Fruit fly (Drosophila melanogaster) whole organism, embryonic: ENCODE data around the gene CG5687.

Experiments
- BEAF-32 ChIP-seq: fragments of 200-800 bp; sonication (Bioruptor generic); optimal IDR thresholded peaks from 3 replicates; lab custom pipeline; 2017; ENCODE audit warnings: missing biosample characterization, missing genetic modification characterization, mild to moderate bottlenecking, moderate library complexity, missing genetic modification reagents
- CG1024 ChIP-seq: fragments of 200-800 bp; sonication (Bioruptor generic); IDR thresholded peaks from 2 replicates; pipeline ENCODE4 v1.3.6; 2022; ENCODE audit warnings: missing biosample characterization, missing genetic modification characterization
- CG10565 ChIP-seq: fragments of 200-800 bp; sonication (Bioruptor generic); optimal IDR thresholded peaks from 3 replicates; lab custom pipeline; 2016; ENCODE audit warnings: missing biosample characterization, mild to moderate bottlenecking, missing genetic modification characterization
- CG10979 ChIP-seq: fragments of 200-800 bp; sonication (Bioruptor generic); optimal IDR thresholded peaks from 2 replicates; lab custom pipeline; 2018; ENCODE audit warnings: missing biosample characterization, mild to moderate bottlenecking, missing genetic modification characterization, moderate library complexity
- CG11456 ChIP-seq: fragments of 200-800 bp; sonication (Bioruptor generic); IDR thresholded peaks from 3 replicates; pipeline ENCODE4 v1.3.6; 2022; ENCODE audit warnings: missing biosample characterization, missing genetic modification characterization
- CG11560 ChIP-seq: fragments of 200-800 bp; sonication (Bioruptor generic); IDR thresholded peaks from 3 replicates; pipeline ENCODE4 v1.3.6; 2022; ENCODE audit warnings: missing biosample characterization, missing genetic modification characterization
- CG12391 ChIP-seq: fragments of 200-800 bp; sonication (Bioruptor generic); optimal IDR thresholded peaks from 3 replicates; lab custom pipeline; 2018; ENCODE audit warnings: missing biosample characterization, mild to moderate bottlenecking, missing genetic modification characterization, moderate library complexity
- CG15073 ChIP-seq: fragments of 200-800 bp; sonication (Bioruptor generic); optimal IDR thresholded peaks from 2 replicates; lab custom pipeline; 2016; ENCODE audit warnings: missing biosample characterization, missing genetic modification characterization
- CG16779 ChIP-seq: fragments of 200-800 bp; sonication (Bioruptor generic); IDR thresholded peaks from 2 replicates; pipeline ENCODE4 v1.3.6; 2022; ENCODE audit warnings: missing biosample characterization, missing genetic modification characterization
- CG16815 ChIP-seq: fragments of 200-800 bp; sonication (Bioruptor generic); optimal IDR thresholded peaks from 3 replicates; lab custom pipeline; 2017; ENCODE audit warnings: missing biosample characterization, mild to moderate bottlenecking, missing genetic modification characterization
- CG16863 ChIP-seq: fragments of 200-800 bp; sonication (Bioruptor generic); optimal IDR thresholded peaks from 3 replicates; lab custom pipeline; 2016; ENCODE audit warnings: missing biosample characterization, missing genetic modification characterization
- CG18476 ChIP-seq: fragments of 200-800 bp; sonication (Bioruptor generic); optimal IDR thresholded peaks from 2 replicates; lab custom pipeline; 2016; ENCODE audit warnings: missing biosample characterization, mild to moderate bottlenecking, missing genetic modification characterization
- CG18619 ChIP-seq: fragments of 200-800 bp; sonication (Bioruptor generic); optimal IDR thresholded peaks from 3 replicates; lab custom pipeline; 2017; ENCODE audit warnings: missing biosample characterization, mild to moderate bottlenecking, missing genetic modification characterization
- CG2202 ChIP-seq: fragments of 200-800 bp; sonication (Bioruptor generic); optimal IDR thresholded peaks from 2 replicates; lab custom pipeline; 2018; ENCODE audit warnings: missing biosample characterization, mild to moderate bottlenecking, missing genetic modification characterization
- CG30403 ChIP-seq: fragments of 200-800 bp; sonication (Bioruptor generic); optimal IDR thresholded peaks from 3 replicates; lab custom pipeline; 2016; ENCODE audit warnings: missing biosample characterization, missing genetic modification characterization
- CG32767 ChIP-seq: fragments of 200-800 bp; sonication (Bioruptor generic); IDR thresholded peaks from 2 replicates; pipeline ENCODE4 v1.3.6; 2022; ENCODE audit warnings: missing biosample characterization, missing genetic modification characterization
- CG3838 ChIP-seq: fragments of 200-800 bp; sonication (Bioruptor generic); optimal IDR thresholded peaks from 3 replicates; lab custom pipeline; 2016; ENCODE audit warnings: missing biosample characterization, missing genetic modification characterization
- CG3995 ChIP-seq: fragments of 200-800 bp; sonication (Bioruptor generic); optimal IDR thresholded peaks from 3 replicates; lab custom pipeline; 2016; ENCODE audit warnings: missing biosample characterization, missing genetic modification characterization
- CG4424 ChIP-seq: fragments of 200-800 bp; sonication (Bioruptor generic); optimal IDR thresholded peaks from 3 replicates; lab custom pipeline; 2016; ENCODE audit warnings: missing biosample characterization, missing genetic modification characterization
- CG6765 ChIP-seq: fragments of 200-800 bp; sonication (Bioruptor generic); optimal IDR thresholded peaks from 3 replicates; lab custom pipeline; 2017; ENCODE audit warnings: missing biosample characterization, mild to moderate bottlenecking, missing genetic modification characterization
- CG6813 ChIP-seq: fragments of 200-800 bp; sonication (Bioruptor generic); optimal IDR thresholded peaks from 2 replicates; lab custom pipeline; 2017; ENCODE audit warnings: missing biosample characterization, missing genetic modification characterization, mild to moderate bottlenecking, moderate library complexity, missing genetic modification reagents
- CG7357 ChIP-seq: fragments of 200-800 bp; sonication (Bioruptor generic); IDR thresholded peaks from 3 replicates; pipeline ENCODE4 v1.3.6; 2022; ENCODE audit warnings: missing biosample characterization, missing genetic modification characterization
- CG7372 ChIP-seq: fragments of 200-800 bp; sonication (Bioruptor generic); IDR thresholded peaks from 2 replicates; pipeline ENCODE4 v1.3.6; 2022; ENCODE audit warnings: missing biosample characterization, missing genetic modification characterization
- CG8281 ChIP-seq: fragments of 200-800 bp; sonication (Bioruptor generic); optimal IDR thresholded peaks from 2 replicates; lab custom pipeline; 2018; ENCODE audit warnings: missing biosample characterization, mild to moderate bottlenecking, missing genetic modification characterization, moderate library complexity
- CG8924 ChIP-seq: fragments of 200-800 bp; optimal IDR thresholded peaks from 3 replicates; lab custom pipeline; 2019; ENCODE audit warnings: missing biosample characterization, mild to moderate bottlenecking, missing genetic modification characterization, moderate library complexity
- CG9437 ChIP-seq: fragments of 200-800 bp; sonication (Bioruptor generic); optimal IDR thresholded peaks from 2 replicates; lab custom pipeline; 2018; ENCODE audit warnings: missing biosample characterization, mild to moderate bottlenecking, missing genetic modification characterization
- D ChIP-seq, 2 experiments: fragments of 200-800 bp in 1 of 2; fragments of >200 bp in 1 of 2; sonication (Bioruptor generic) in 1 of 2; optimal IDR thresholded peaks; 2 replicates in 1 of 2; 3 replicates in 1 of 2; lab custom pipeline; 2017; ENCODE audit warnings: mild to moderate bottlenecking in 1 of 2, missing biosample characterization in 1 of 2, missing genetic modification characterization in 1 of 2, missing genetic modification reagents in 1 of 2
- Dip2 ChIP-seq: fragments of 200-800 bp; sonication (Bioruptor generic); IDR thresholded peaks from 2 replicates; pipeline ENCODE4 v1.3.6; 2022; ENCODE audit warnings: missing biosample characterization, missing genetic modification characterization
- HLH3B ChIP-seq: fragments of 200-800 bp; sonication (Bioruptor generic); IDR thresholded peaks from 2 replicates; pipeline ENCODE4 v1.3.6; 2022; ENCODE audit warnings: missing biosample characterization, missing genetic modification characterization
- Hmr ChIP-seq: fragments of 200-800 bp; sonication (Bioruptor generic); optimal IDR thresholded peaks from 3 replicates; lab custom pipeline; 2017; ENCODE audit warnings: mild to moderate bottlenecking, missing biosample characterization, missing genetic modification reagents, missing genetic modification characterization
- MBD-R2 ChIP-seq: fragments of 200-800 bp; sonication (Bioruptor generic); IDR thresholded peaks from 2 replicates; pipeline ENCODE4 v1.3.6; 2022; ENCODE audit warnings: missing biosample characterization, missing genetic modification characterization
- Nf-YA ChIP-seq: fragments of 200-800 bp; sonication (Bioruptor generic); IDR thresholded peaks from 2 replicates; pipeline ENCODE4 v1.3.6; 2022; ENCODE audit warnings: missing biosample characterization, missing genetic modification characterization
- Pdp1 ChIP-seq, 2 experiments: fragments of 200-800 bp; sonication (Bioruptor generic); optimal IDR thresholded peaks; 3 replicates each; lab custom pipeline; 2016; ENCODE audit warnings: missing biosample characterization in 2 of 2, missing genetic modification characterization in 2 of 2, mild to moderate bottlenecking in 1 of 2, moderate library complexity in 1 of 2
- Poxn ChIP-seq: fragments of 200-800 bp; sonication (Bioruptor generic); IDR thresholded peaks from 2 replicates; pipeline ENCODE4 v1.3.6; 2022; ENCODE audit warnings: missing biosample characterization, missing genetic modification characterization
- Sry-β ChIP-seq: fragments of 200-800 bp; sonication (Bioruptor generic); optimal IDR thresholded peaks from 2 replicates; lab custom pipeline; 2018; ENCODE audit warnings: missing biosample characterization, mild to moderate bottlenecking, missing genetic modification characterization, moderate library complexity
- Sry-δ ChIP-seq: fragments of 200-800 bp; sonication (Bioruptor generic); optimal IDR thresholded peaks from 2 replicates; lab custom pipeline; 2016; ENCODE audit warnings: missing biosample characterization, missing genetic modification characterization
- chm ChIP-seq: fragments of 200-800 bp; sonication (Bioruptor generic); IDR thresholded peaks from 2 replicates; pipeline ENCODE4 v1.3.6; 2022; ENCODE audit warnings: missing biosample characterization, missing genetic modification characterization
- crp ChIP-seq, 2 experiments: fragments of 200-800 bp; sonication (Bioruptor generic); optimal IDR thresholded peaks; 2 replicates in 1 of 2; 3 replicates in 1 of 2; lab custom pipeline; 2017; ENCODE audit warnings: missing biosample characterization in 2 of 2, missing genetic modification characterization in 2 of 2, mild to moderate bottlenecking in 1 of 2, moderate library complexity in 1 of 2
- disco-r ChIP-seq: fragments of 200-800 bp; sonication (Bioruptor generic); optimal IDR thresholded peaks from 2 replicates; lab custom pipeline; 2016; ENCODE audit warnings: missing biosample characterization, missing genetic modification characterization
- gsb ChIP-seq: fragments of 200-800 bp; sonication (Bioruptor generic); IDR thresholded peaks from 2 replicates; pipeline ENCODE4 v1.3.6; 2022; ENCODE audit warnings: missing biosample characterization, missing genetic modification characterization
- insv ChIP-seq, 2 experiments: fragments of 200-800 bp; sonication (Bioruptor generic); optimal IDR thresholded peaks; 3 replicates each; lab custom pipeline; 2016 to 2018; ENCODE audit warnings: missing biosample characterization in 2 of 2, missing genetic modification characterization in 2 of 2
- pros ChIP-seq: fragments of 200-800 bp; sonication (Bioruptor generic); optimal IDR thresholded peaks from 3 replicates; lab custom pipeline; 2019; ENCODE audit warnings: missing biosample characterization, mild to moderate bottlenecking, missing genetic modification characterization, moderate library complexity
- repo ChIP-seq: fragments of 200-800 bp; sonication (Bioruptor generic); optimal IDR thresholded peaks from 2 replicates; lab custom pipeline; 2016; ENCODE audit warnings: missing biosample characterization, missing genetic modification characterization
- salm ChIP-seq: fragments of 200-800 bp; sonication (Bioruptor generic); optimal IDR thresholded peaks from 2 replicates; lab custom pipeline; 2018; ENCODE audit warnings: missing biosample characterization, mild to moderate bottlenecking, missing genetic modification characterization
- scrt ChIP-seq: fragments of 200-800 bp; sonication (Bioruptor generic); optimal IDR thresholded peaks from 2 replicates; lab custom pipeline; 2018; ENCODE audit warnings: missing biosample characterization, mild to moderate bottlenecking, missing genetic modification characterization, moderate library complexity
- sens-2 ChIP-seq: fragments of 200-800 bp; sonication (Bioruptor generic); IDR thresholded peaks from 2 replicates; pipeline ENCODE4 v1.3.6; 2022; ENCODE audit warnings: missing biosample characterization, missing genetic modification characterization
- slou ChIP-seq: fragments of 200-800 bp; sonication (Bioruptor generic); optimal IDR thresholded peaks from 3 replicates; lab custom pipeline; 2016; ENCODE audit warnings: missing biosample characterization, missing genetic modification characterization
- stwl ChIP-seq: fragments of 200-800 bp; sonication (Bioruptor generic); optimal IDR thresholded peaks from 3 replicates; lab custom pipeline; 2018; ENCODE audit warnings: missing biosample characterization, mild to moderate bottlenecking, missing genetic modification characterization, moderate library complexity
- trh ChIP-seq: fragments of 200-800 bp; sonication (Bioruptor generic); optimal IDR thresholded peaks from 2 replicates; lab custom pipeline; 2016; ENCODE audit warnings: missing biosample characterization, missing genetic modification characterization
- zf30C ChIP-seq: fragments of 200-800 bp; sonication (Bioruptor generic); optimal IDR thresholded peaks from 3 replicates; lab custom pipeline; 2018; ENCODE audit warnings: missing biosample characterization, mild to moderate bottlenecking, missing genetic modification characterization

Gene CG5687

DNA sequence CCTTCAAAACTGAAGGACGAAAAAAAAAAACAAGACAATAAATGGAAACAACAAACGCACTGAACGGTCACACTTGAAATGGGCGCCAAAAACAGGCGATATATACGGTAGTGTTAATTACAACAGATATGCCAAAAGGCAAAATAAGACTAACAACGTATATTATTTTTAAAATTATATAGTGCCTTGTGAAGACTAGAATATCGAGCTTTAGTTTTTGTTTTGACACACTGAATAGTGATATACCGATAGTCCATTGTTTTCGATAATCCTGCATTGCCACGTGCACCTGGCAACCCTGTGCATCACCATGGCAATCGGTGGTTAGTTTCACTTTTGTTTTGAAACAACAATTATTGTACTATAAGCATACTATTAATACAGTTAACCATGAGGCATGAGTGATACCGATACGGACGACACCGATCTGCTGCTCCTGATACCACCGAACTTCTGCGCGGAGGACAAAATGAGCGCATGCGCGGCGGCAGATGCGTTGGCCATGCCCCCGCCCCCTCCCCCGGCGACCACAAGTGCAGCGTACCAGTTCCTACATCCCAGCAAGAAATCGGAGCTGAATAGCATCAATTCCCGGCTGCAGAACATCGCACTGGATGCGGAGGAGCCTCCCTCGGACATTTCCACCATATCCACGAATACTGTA, 8.7 kb upstream of the CG5687 start, which contains the start of the genes mu2 and Cnb (continued):
- TF ChIP-seq MBD-R2 (GFP tag; lab: Robert Waterston, UW) (peak; percentile 92), CG15073 (no peak), CG2202 (no peak), scrt (GFP tag; lab: Kevin White, UChicago) (no peak), CG16815 (GFP tag; lab: Kevin White, UChicago) (no peak), CG18476 (peak; percentile 2), CG11456 (GFP tag; lab: Robert Waterston, UW) (no peak), CG3838 (GFP tag; lab: Kevin White, UChicago) (no peak), Sry-δ (peak; percentile 73), CG3995 (GFP tag; lab: Kevin White, UChicago) (no peak), CG10979 (tag; lab: Kevin White, UChicago) (no peak), sens-2 (GFP tag; lab: Robert Waterston, UW) (no peak), CG16779 (GFP tag; lab: Robert Waterston, UW) (no peak), zf30C (GFP tag; lab: Kevin White, UChicago) (no peak), CG16863 (no peak), Nf-YA (GFP tag; lab: Robert Waterston, UW) (no peak), chm (GFP tag; lab: Robert Waterston, UW) (no peak), CG11560 (tag; lab: Robert Waterston, UW) (no peak), trh (GFP tag; lab: Kevin White, UChicago) (no peak), CG12391 (tag; lab: Kevin White, UChicago) (no peak), stwl (tag; lab: Kevin White, UChicago) (peak; percentile 90), Poxn (GFP tag; lab: Robert Waterston, UW) (no peak), CG32767 (0 out of 2 replicates have a peak, but pooled peaks have one; percentile 20), repo (no peak), pros (no peak), Pdp1 (GFP tag; optimal IDR thresholded peaks at IDR 0.05; lab: Kevin White, UChicago) (no peak), crp (GFP tag; optimal IDR thresholded peaks at IDR 0.05; lab: Kevin White, UChicago) (peak in 1 of 2 experiments; percentile 32), CG6813 (GFP tag; lab: Kevin White, UChicago) (no peak), insv (GFP tag; optimal IDR thresholded peaks at IDR 0.05; lab: Kevin White, UChicago) (no peak), CG7372 (GFP tag; lab: Robert Waterston, UW) (no peak), CG8924 (no peak), CG1024 (GFP tag; lab: Robert Waterston, UW) (no peak), D (optimal IDR thresholded peaks at IDR 0.05; lab: Kevin White, UChicago) (no peak), D (GFP tag; optimal IDR thresholded peaks at IDR 0.05; lab: Kevin White, UChicago) (no peak), salm (no peak), CG18619 (GFP tag; lab: Kevin White, UChicago) (no peak), CG4424 (GFP tag; lab: Kevin White, UChicago) (no peak), Sry-β (GFP tag; lab: Kevin White, UChicago) (no peak), CG30403 (GFP tag; lab: Kevin White, UChicago) (no peak), CG10565 (no peak), BEAF-32 (peak; percentile 89), Hmr (GFP tag; lab: Kevin White, UChicago) (no peak), CG9437 (GFP tag; lab: Kevin White, UChicago) (no peak), disco-r (GFP tag; lab: Kevin White, UChicago) (no peak), HLH3B (GFP tag; lab: Robert Waterston, UW) (no peak), CG7357 (GFP tag; lab: Robert Waterston, UW) (no peak), CG6765 (GFP tag; lab: Kevin White, UChicago) (no peak), gsb (GFP tag; lab: Robert Waterston, UW) (no peak), Dip2 (GFP tag; lab: Robert Waterston, UW) (no peak), CG8281 (tag; lab: Kevin White, UChicago) (no peak), slou (GFP tag; lab: Kevin White, UChicago) (no peak)
